Worm (Caenorhabditis elegans) whole organism, young adult: Measurements from ENCODE around the gene sra-8.

Source experiments
- akir-1 ChIP-seq: fragments of 200-800 bp; sonication (Bioruptor generic); optimal IDR thresholded peaks from 2 replicates; lab custom pipeline; 2018; ENCODE audit warnings: mild to moderate bottlenecking, missing genetic modification characterization, moderate library complexity, missing compliant biosample characterization
- ceh-58 ChIP-seq: fragments of 200-800 bp; sonication (Bioruptor generic); IDR thresholded peaks from 2 replicates; pipeline ENCODE4 v1.3.6; 2022; ENCODE audit warnings: missing genetic modification characterization, missing compliant biosample characterization
- lin-54 ChIP-seq: fragments of 200-800 bp; sonication (Bioruptor generic); optimal IDR thresholded peaks from 2 replicates; lab custom pipeline; 2018; ENCODE audit warnings: mild to moderate bottlenecking, missing genetic modification characterization, missing compliant biosample characterization
- nhr-90 ChIP-seq: sonication (generic microtip); optimal IDR thresholded peaks from 2 replicates; lab custom pipeline; 2016; ENCODE audit warnings: missing genotype, mild to moderate bottlenecking, missing genetic modification characterization, missing compliant biosample characterization
- snpc-1.1 ChIP-seq: sonication (generic microtip); optimal IDR thresholded peaks from 2 replicates; lab custom pipeline; 2017; ENCODE audit warnings: missing genetic modification characterization, mild to moderate bottlenecking, missing compliant biosample characterization, antibody characterized with exemption, moderate library complexity, missing genotype, missing genetic modification reagents; ENCODE audit not compliant: insufficient read depth
- snpc-4 ChIP-seq, 5 experiments: fragments of 150-350 bp in 1 of 5; sonication (generic microtip) in 4 of 5; optimal IDR thresholded peaks; 2 replicates each; lab custom pipeline; 2014 to 2018; ENCODE audit warnings: missing genetic modification characterization in 5 of 5, missing biosample characterization in 3 of 5, antibody characterized with exemption in 2 of 5, mild to moderate bottlenecking in 2 of 5, missing compliant biosample characterization in 2 of 5, missing genotype in 2 of 5, moderate library complexity in 2 of 5, missing genetic modification reagents in 1 of 5
- unc-130 ChIP-seq: sonication (generic microtip); optimal IDR thresholded peaks from 2 replicates; lab custom pipeline; 2016; ENCODE audit warnings: missing genetic modification reagents, missing genetic modification characterization, missing compliant biosample characterization
- unc-62 ChIP-seq: fragments of 150-350 bp; optimal IDR thresholded peaks from 2 replicates; lab custom pipeline; 2014; ENCODE audit warnings: missing biosample characterization, missing genetic modification reagents, missing genetic modification characterization

- TF ChIP-seq nhr-90: no peak
- no peak for TF ChIP-seq ceh-58 (GFP tag; lab: Robert Waterston, UW)
- no peak for TF ChIP-seq akir-1 (GFP tag; lab: Kevin White, UChicago)
- TF ChIP-seq lin-54 (GFP tag; lab: Kevin White, UChicago): no peak
- TF ChIP-seq snpc-4 (GFP tag; optimal IDR thresholded peaks at IDR 0.05; lab: Kevin White, UChicago): no peak
- no peak for TF ChIP-seq snpc-4 (tag; optimal IDR thresholded peaks at IDR 0.05; lab: Kevin White, UChicago)
- no peak for TF ChIP-seq snpc-1.1 (tag; lab: Kevin White, UChicago)
- TF ChIP-seq unc-130: no peak
- no peak for TF ChIP-seq unc-62 (GFP tag; lab: Kevin White, UChicago)
Observed at ce11 chrII:9491045-9491444, 46.5 kb upstream of the sra-8 start.
